Fruit fly (Drosophila melanogaster): ENCODE results near the gene mRpL22.

dm6 chrX:16808654-16809053, 24.9 kb downstream of the mRpL22 start:
- TF ChIP-seq Sox102F (GFP tag; optimal IDR thresholded peaks at IDR 0.05) (no peak), nerfin-1 (tag; optimal IDR thresholded peaks at IDR 0.05) (no peak), seq (GFP tag; IDR thresholded peaks at IDR 0.05) (no peak)

All from whole organism, embryonic.